Worm (Caenorhabditis elegans) whole organism, early embryonic: ENCODE results near the gene C16D9.4.

Source experiments
- ama-1 ChIP-seq: fragments of 150-350 bp; optimal IDR thresholded peaks from 2 replicates; lab custom pipeline; 2014
- flt-1 ChIP-seq: fragments of 200-800 bp; sonication (Bioruptor generic); IDR thresholded peaks from 2 replicates; pipeline ENCODE4 v1.3.6; 2022; ENCODE audit warnings: missing genetic modification characterization, missing compliant biosample characterization
- hnd-1 ChIP-seq: sonication (generic microtip); optimal IDR thresholded peaks from 2 replicates; lab custom pipeline; 2016; ENCODE audit warnings: missing genetic modification characterization, missing compliant biosample characterization
- pes-1 ChIP-seq: fragments of 200-800 bp; sonication (Bioruptor generic); IDR thresholded peaks from 2 replicates; pipeline ENCODE4 v1.3.6; 2022; ENCODE audit warnings: missing genetic modification reagents, missing genetic modification characterization, missing compliant biosample characterization
- tbx-11 ChIP-seq: fragments of 200-800 bp; sonication (Bioruptor generic); IDR thresholded peaks from 2 replicates; pipeline ENCODE4 v1.3.6; 2022; ENCODE audit warnings: missing genetic modification characterization, missing compliant biosample characterization

- TF ChIP-seq ama-1 (lab: Kevin White, UChicago) (no peak), flt-1 (GFP tag; lab: Robert Waterston, UW) (no peak), tbx-11 (GFP tag; lab: Robert Waterston, UW) (no peak), hnd-1 (tag; lab: Kevin White, UChicago) (no peak), pes-1 (no peak)
These were observed 42.8 kb upstream of the C16D9.4 start for ce11 chrV:8285455-8285854.
